Fruit fly (Drosophila melanogaster) whole organism, prepupa: ENCODE data around the gene CG8001.
A peak's percentile ranks its signal among the peaks of the same experiment; 100 is the strongest.

Source experiments
- Blimp-1 ChIP-seq: fragments of 200-800 bp; sonication (Bioruptor generic); optimal IDR thresholded peaks from 3 replicates; lab custom pipeline; 2017; ENCODE audit warnings: missing biosample characterization, missing genetic modification characterization, mild to moderate bottlenecking, moderate library complexity, missing genetic modification reagents
- CG10669 ChIP-seq: fragments of 200-800 bp; sonication (Bioruptor generic); optimal IDR thresholded peaks from 3 replicates; lab custom pipeline; 2018; ENCODE audit warnings: missing biosample characterization, mild to moderate bottlenecking, missing genetic modification characterization, moderate library complexity
- CG11762 ChIP-seq: fragments of 200-800 bp; sonication (Bioruptor generic); optimal IDR thresholded peaks from 3 replicates; lab custom pipeline; 2016; ENCODE audit warnings: missing biosample characterization, missing genetic modification characterization; ENCODE audit not compliant: insufficient read depth
- CG15336 ChIP-seq: fragments of 200-800 bp; sonication (Bioruptor generic); IDR thresholded peaks from 2 replicates; pipeline ENCODE4 v1.3.6; 2022; ENCODE audit warnings: missing biosample characterization, missing genetic modification characterization
- CG3032 ChIP-seq: fragments of 200-800 bp; optimal IDR thresholded peaks from 2 replicates; lab custom pipeline; 2019; ENCODE audit warnings: missing biosample characterization, mild to moderate bottlenecking, missing genetic modification characterization, moderate library complexity
- CG31627 ChIP-seq: fragments of 200-800 bp; sonication (Bioruptor generic); optimal IDR thresholded peaks from 3 replicates; lab custom pipeline; 2016; ENCODE audit warnings: missing biosample characterization, missing genetic modification characterization
- CG32006 ChIP-seq: fragments of 200-800 bp; sonication (Bioruptor generic); optimal IDR thresholded peaks from 3 replicates; lab custom pipeline; 2017; ENCODE audit warnings: missing biosample characterization, mild to moderate bottlenecking, missing genetic modification characterization
- CG3919 ChIP-seq: fragments of 200-800 bp; sonication (Bioruptor generic); optimal IDR thresholded peaks from 3 replicates; lab custom pipeline; 2016; ENCODE audit warnings: missing biosample characterization, missing genetic modification characterization
- CG4318 ChIP-seq: fragments of 200-800 bp; sonication (Bioruptor generic); optimal IDR thresholded peaks from 3 replicates; lab custom pipeline; 2017; ENCODE audit warnings: missing biosample characterization, mild to moderate bottlenecking, missing genetic modification characterization
- CG6163 ChIP-seq: fragments of 200-800 bp; sonication (Bioruptor generic); IDR thresholded peaks from 3 replicates; pipeline ENCODE4 v1.3.6; 2022; ENCODE audit warnings: missing biosample characterization, missing genetic modification characterization
- CG6792 ChIP-seq: fragments of 200-800 bp; sonication (Bioruptor generic); optimal IDR thresholded peaks from 3 replicates; lab custom pipeline; 2016; ENCODE audit warnings: missing biosample characterization, missing genetic modification characterization
- CG6808 ChIP-seq: fragments of 200-800 bp; sonication (Bioruptor generic); optimal IDR thresholded peaks from 3 replicates; lab custom pipeline; 2017; ENCODE audit warnings: missing biosample characterization, missing genetic modification characterization, mild to moderate bottlenecking, moderate library complexity, missing genetic modification reagents
- CG7368 ChIP-seq: fragments of 200-800 bp; sonication (Bioruptor generic); optimal IDR thresholded peaks from 3 replicates; lab custom pipeline; 2016; ENCODE audit warnings: missing biosample characterization, missing genetic modification characterization
- CG8319 ChIP-seq: fragments of 200-800 bp; sonication (Bioruptor generic); optimal IDR thresholded peaks from 3 replicates; lab custom pipeline; 2016; ENCODE audit warnings: missing biosample characterization, missing genetic modification characterization
- CG8632 ChIP-seq: fragments of 200-800 bp; sonication (Bioruptor generic); optimal IDR thresholded peaks from 3 replicates; lab custom pipeline; 2016; ENCODE audit warnings: missing biosample characterization, missing genetic modification characterization
- Eip75B ChIP-seq: fragments of 200-800 bp; sonication (Bioruptor generic); optimal IDR thresholded peaks from 3 replicates; lab custom pipeline; 2016; ENCODE audit warnings: missing biosample characterization, missing genetic modification characterization
- Eip93F ChIP-seq: fragments of 200-800 bp; sonication (Bioruptor generic); optimal IDR thresholded peaks from 2 replicates; lab custom pipeline; 2016; ENCODE audit warnings: missing biosample characterization, mild to moderate bottlenecking, missing genetic modification characterization
- Ets96B ChIP-seq: fragments of 200-800 bp; optimal IDR thresholded peaks from 2 replicates; lab custom pipeline; 2019; ENCODE audit warnings: missing biosample characterization, mild to moderate bottlenecking, missing genetic modification characterization, moderate library complexity
- Gug ChIP-seq: fragments of 200-800 bp; sonication (Bioruptor generic); IDR thresholded peaks from 2 replicates; pipeline ENCODE4 v1.3.6; 2022; ENCODE audit warnings: missing biosample characterization, missing genetic modification characterization
- Hr38 ChIP-seq: sonication (Bioruptor generic); optimal IDR thresholded peaks from 2 replicates; lab custom pipeline; 2016; ENCODE audit warnings: missing biosample characterization, missing genetic modification characterization
- Hr39 ChIP-seq: fragments of 200-800 bp; sonication (Bioruptor generic); optimal IDR thresholded peaks from 2 replicates; lab custom pipeline; 2016; ENCODE audit warnings: missing biosample characterization, missing genetic modification characterization
- Hr4 ChIP-seq: fragments of 200-800 bp; sonication (Bioruptor generic); optimal IDR thresholded peaks from 3 replicates; lab custom pipeline; 2016; ENCODE audit warnings: missing biosample characterization, missing genetic modification characterization
- Met ChIP-seq: fragments of 200-800 bp; sonication (Bioruptor generic); optimal IDR thresholded peaks from 3 replicates; lab custom pipeline; 2016; ENCODE audit warnings: missing biosample characterization, missing genetic modification characterization
- Sox102F ChIP-seq: fragments of 200-800 bp; sonication (Bioruptor generic); optimal IDR thresholded peaks from 2 replicates; lab custom pipeline; 2016; ENCODE audit warnings: missing biosample characterization, mild to moderate bottlenecking, missing genetic modification characterization
- Sox14 ChIP-seq: fragments of 200-800 bp; sonication (Bioruptor generic); optimal IDR thresholded peaks from 3 replicates; lab custom pipeline; 2016; ENCODE audit warnings: missing biosample characterization, missing genetic modification characterization
- Sox15 ChIP-seq: fragments of 200-800 bp; sonication (Bioruptor generic); optimal IDR thresholded peaks from 3 replicates; lab custom pipeline; 2016; ENCODE audit warnings: missing biosample characterization, missing genetic modification characterization
- acj6 ChIP-seq: fragments of 200-800 bp; sonication (Bioruptor generic); optimal IDR thresholded peaks from 3 replicates; lab custom pipeline; 2016; ENCODE audit warnings: missing biosample characterization, missing genetic modification characterization
- dac ChIP-seq: fragments of 200-800 bp; sonication (Bioruptor generic); optimal IDR thresholded peaks from 2 replicates; lab custom pipeline; 2017; ENCODE audit warnings: missing biosample characterization, mild to moderate bottlenecking, missing genetic modification characterization
- eg ChIP-seq: fragments of 200-800 bp; sonication (Bioruptor generic); IDR thresholded peaks from 3 replicates; pipeline ENCODE4 v1.3.6; 2022; ENCODE audit warnings: missing biosample characterization, missing genetic modification characterization
- esn ChIP-seq: fragments of 200-800 bp; sonication (Bioruptor generic); optimal IDR thresholded peaks from 2 replicates; lab custom pipeline; 2016; ENCODE audit warnings: missing biosample characterization, mild to moderate bottlenecking, missing genetic modification characterization, moderate library complexity
- fd59A ChIP-seq: fragments of 200-800 bp; sonication (Bioruptor generic); optimal IDR thresholded peaks from 2 replicates; lab custom pipeline; 2017; ENCODE audit warnings: missing biosample characterization, mild to moderate bottlenecking, missing genetic modification characterization, missing genetic modification reagents
- fd85E ChIP-seq: fragments of 200-800 bp; sonication (Bioruptor generic); optimal IDR thresholded peaks from 3 replicates; lab custom pipeline; 2016; ENCODE audit warnings: missing biosample characterization, missing genetic modification characterization
- lz ChIP-seq: fragments of 200-800 bp; sonication (Bioruptor generic); optimal IDR thresholded peaks from 3 replicates; lab custom pipeline; 2016; ENCODE audit warnings: missing biosample characterization, missing genetic modification characterization
- net ChIP-seq: fragments of 200-800 bp; sonication (Bioruptor generic); optimal IDR thresholded peaks from 3 replicates; lab custom pipeline; 2016; ENCODE audit warnings: missing biosample characterization, missing genetic modification characterization
- pdm3 ChIP-seq: fragments of 200-800 bp; sonication (Bioruptor generic); optimal IDR thresholded peaks from 3 replicates; lab custom pipeline; 2016; ENCODE audit warnings: missing biosample characterization, missing genetic modification characterization
- salr ChIP-seq, 2 experiments: fragments of 200-800 bp; sonication (Bioruptor generic); optimal IDR thresholded peaks; 3 replicates each; lab custom pipeline; 2016 to 2018; ENCODE audit warnings: missing biosample characterization in 2 of 2, missing genetic modification characterization in 2 of 2, mild to moderate bottlenecking in 1 of 2
- spab ChIP-seq: fragments of 200-800 bp; sonication (Bioruptor generic); optimal IDR thresholded peaks from 2 replicates; lab custom pipeline; 2017; ENCODE audit warnings: missing biosample characterization, mild to moderate bottlenecking, missing genetic modification characterization, missing genetic modification reagents
- ss ChIP-seq, 2 experiments: fragments of 200-800 bp; sonication (Bioruptor generic); optimal IDR thresholded peaks; 2 replicates in 1 of 2; 3 replicates in 1 of 2; lab custom pipeline; 2017 to 2018; ENCODE audit warnings: mild to moderate bottlenecking in 2 of 2, missing biosample characterization in 2 of 2, missing genetic modification characterization in 2 of 2, moderate library complexity in 1 of 2
- vri ChIP-seq: fragments of 200-800 bp; sonication (Bioruptor generic); optimal IDR thresholded peaks from 3 replicates; lab custom pipeline; 2016; ENCODE audit warnings: missing biosample characterization, mild to moderate bottlenecking, missing genetic modification characterization

The CG8001 gene

dm6 chr3L:1710562-1710961 is 45.4 kb upstream of the CG8001 start (continued):
- TF ChIP-seq CG4318 (GFP tag; lab: Kevin White, UChicago) (no peak), acj6 (GFP tag; lab: Kevin White, UChicago) (peak; percentile 34), CG6792 (GFP tag; lab: Kevin White, UChicago) (peak; percentile 32), Gug (GFP tag; lab: Robert Waterston, UW) (no peak), Sox15 (no peak), lz (peak; percentile 46), CG8319 (GFP tag; lab: Kevin White, UChicago) (no peak), CG3032 (tag; lab: Kevin White, UChicago) (peak; percentile 15), Hr4 (GFP tag; lab: Kevin White, UChicago) (no peak), CG11762 (GFP tag; lab: Kevin White, UChicago) (no peak), CG7368 (GFP tag; lab: Kevin White, UChicago) (peak; percentile 15), CG15336 (GFP tag; lab: Robert Waterston, UW) (peak; percentile 34; the same call in 1 of the 2 replicates), CG6163 (GFP tag; lab: Robert Waterston, UW) (peak; percentile 58; the same call in 1 of the 3 replicates), fd59A (GFP tag; lab: Kevin White, UChicago) (peak; percentile 2), Eip75B (GFP tag; lab: Kevin White, UChicago) (peak; percentile 53), Sox102F (GFP tag; lab: Kevin White, UChicago) (no peak)

dm6 chr3L:1711218-1711617 is 44.7 kb upstream of the CG8001 start:
- TF ChIP-seq net (GFP tag; lab: Kevin White, UChicago) = no peak
- TF ChIP-seq CG10669 (GFP tag; lab: Kevin White, UChicago) = no peak
- peak; percentile 17 for TF ChIP-seq CG31627 (GFP tag; lab: Kevin White, UChicago)
- no peak for TF ChIP-seq fd85E (GFP tag; lab: Kevin White, UChicago)
- peak in 1 of 2 experiments; percentile 24 for TF ChIP-seq salr (GFP tag; optimal IDR thresholded peaks at IDR 0.05; lab: Kevin White, UChicago)
- peak; percentile 18 for TF ChIP-seq CG8632 (GFP tag; lab: Kevin White, UChicago)
- TF ChIP-seq Hr39 (GFP tag; lab: Kevin White, UChicago) = peak; percentile 23
- TF ChIP-seq Sox14 (GFP tag; lab: Kevin White, UChicago) = peak; percentile 17
- peak; percentile 2 for TF ChIP-seq CG3919 (GFP tag; lab: Kevin White, UChicago)
- peak; percentile 52 for TF ChIP-seq Ets96B (tag; lab: Kevin White, UChicago)
- TF ChIP-seq CG32006 (GFP tag; lab: Kevin White, UChicago) = no peak
- no peak for TF ChIP-seq acj6 (GFP tag; lab: Kevin White, UChicago)
- no peak for TF ChIP-seq Eip75B (GFP tag; lab: Kevin White, UChicago)
- peak; percentile 59 for TF ChIP-seq CG3032 (tag; lab: Kevin White, UChicago)
- peak; percentile 45 for TF ChIP-seq fd59A (GFP tag; lab: Kevin White, UChicago)
- TF ChIP-seq CG6808 (GFP tag; lab: Kevin White, UChicago) = peak; percentile 46
- TF ChIP-seq Blimp-1 (GFP tag; lab: Kevin White, UChicago) = no peak
- peak; percentile 1 for TF ChIP-seq CG6792 (GFP tag; lab: Kevin White, UChicago)
- no peak for TF ChIP-seq Sox15
- peak; percentile 4 for TF ChIP-seq Met (GFP tag; lab: Kevin White, UChicago)
- TF ChIP-seq spab (GFP tag; lab: Kevin White, UChicago) = no peak

- TF ChIP-seq Hr38 (GFP tag; lab: Kevin White, UChicago) (no peak), Eip93F (GFP tag; lab: Kevin White, UChicago) (no peak), dac (no peak), esn (no peak), pdm3 (GFP tag; lab: Kevin White, UChicago) (no peak), Sox15 (no peak), CG6792 (GFP tag; lab: Kevin White, UChicago) (no peak), Ets96B (tag; lab: Kevin White, UChicago) (no peak), CG6808 (GFP tag; lab: Kevin White, UChicago) (no peak), eg (no peak), acj6 (GFP tag; lab: Kevin White, UChicago) (no peak), Met (GFP tag; lab: Kevin White, UChicago) (no peak), CG31627 (GFP tag; lab: Kevin White, UChicago) (no peak), ss (GFP tag; optimal IDR thresholded peaks at IDR 0.05; lab: Kevin White, UChicago) (no peak), Gug (GFP tag; lab: Robert Waterston, UW) (no peak), Eip75B (GFP tag; lab: Kevin White, UChicago) (no peak), vri (no peak)
Measured at dm6 chr3L:1723053-1723452, 32.9 kb upstream of the CG8001 start, which contains the start of gene CG18171. CG18171 (minus strand) TSS chr3L:1723153.
